Worm (Caenorhabditis elegans): ENCODE measurements around the gene Y54G2A.28.

DNA sequence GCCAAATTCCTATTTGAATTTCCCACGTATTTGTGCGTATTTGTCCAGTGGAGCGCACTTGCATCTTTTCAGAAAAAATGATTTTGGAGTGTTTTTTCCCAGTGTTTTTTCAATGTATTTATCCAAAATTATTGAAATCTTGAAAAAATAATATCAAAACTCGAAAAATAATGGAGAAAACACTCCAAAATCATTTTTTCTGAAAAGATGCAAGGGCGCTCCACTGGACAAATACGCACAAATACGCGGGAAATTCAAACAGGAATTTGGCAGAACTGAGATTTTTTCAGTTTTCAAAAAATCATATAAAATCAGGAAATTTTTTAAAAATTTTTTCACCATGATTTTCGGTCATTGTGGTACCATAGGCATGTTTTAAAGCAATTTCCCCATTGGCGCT, 574 bp downstream of the Y54G2A.28 start:
- no peak for TF ChIP-seq Y67H2A.10 (GFP tag; conservative IDR thresholded peaks at IDR 0.05)
- no peak for TF ChIP-seq Y95B8A.8 (GFP tag; IDR thresholded peaks at IDR 0.05)
- TF ChIP-seq zim-3 (tag; optimal IDR thresholded peaks at IDR 0.05): no peak
- TF ChIP-seq dox-1 (GFP tag; IDR thresholded peaks at IDR 0.05): no peak
- TF ChIP-seq mcd-1 (GFP tag; IDR thresholded peaks at IDR 0.05): peak; percentile 57; the same call in 1 of the 2 replicates
- no peak for TF ChIP-seq nhr-90 (tag; optimal IDR thresholded peaks at IDR 0.05)
- no peak for TF ChIP-seq ama-1 (optimal IDR thresholded peaks at IDR 0.05)
- TF ChIP-seq ama-1 (GFP tag; optimal IDR thresholded peaks at IDR 0.05): no peak
- TF ChIP-seq aptf-2 (GFP tag; conservative IDR thresholded peaks at IDR 0.05): no peak
